Fruit fly (Drosophila melanogaster) whole organism, embryonic: ENCODE results near the gene Sgp.

ENCODE experiments used
- B-H1 ChIP-seq: fragments of 200-800 bp; sonication (Bioruptor generic); IDR thresholded peaks from 3 replicates; pipeline ENCODE4 v1.3.6; 2022; ENCODE audit warnings: missing biosample characterization, missing genetic modification characterization
- Bgb ChIP-seq: fragments of 200-800 bp; sonication (Bioruptor generic); IDR thresholded peaks from 2 replicates; pipeline ENCODE4 v1.3.6; 2022; ENCODE audit warnings: missing biosample characterization, missing genetic modification characterization; ENCODE audit not compliant: partially characterized antibody
- Blimp-1 ChIP-seq: fragments of 200-800 bp; sonication (Bioruptor generic); optimal IDR thresholded peaks from 3 replicates; lab custom pipeline; 2018; ENCODE audit warnings: missing biosample characterization, missing genetic modification characterization, mild to moderate bottlenecking, moderate library complexity, missing genetic modification reagents
- CG10654 ChIP-seq: fragments of 200-800 bp; sonication (Bioruptor generic); optimal IDR thresholded peaks from 2 replicates; lab custom pipeline; 2016; ENCODE audit warnings: missing biosample characterization, missing genetic modification characterization
- CG11695 ChIP-seq: fragments of 200-800 bp; sonication (Bioruptor generic); IDR thresholded peaks from 3 replicates; pipeline ENCODE4 v1.3.6; 2022; ENCODE audit warnings: missing biosample characterization, missing genetic modification characterization
- CG12155 ChIP-seq: fragments of 200-800 bp; sonication (Bioruptor generic); optimal IDR thresholded peaks from 3 replicates; lab custom pipeline; 2016; ENCODE audit warnings: missing biosample characterization, missing genetic modification characterization
- CG1233 ChIP-seq: fragments of 200-800 bp; sonication (Bioruptor generic); optimal IDR thresholded peaks from 4 replicates; lab custom pipeline; 2018; ENCODE audit warnings: missing biosample characterization, mild to moderate bottlenecking, missing genetic modification characterization
- CG12744 ChIP-seq: fragments of 200-800 bp; sonication (Bioruptor generic); optimal IDR thresholded peaks from 2 replicates; lab custom pipeline; 2016; ENCODE audit warnings: missing biosample characterization, missing genetic modification characterization
- CG13287 ChIP-seq: fragments of 200-800 bp; sonication (Bioruptor generic); IDR thresholded peaks from 2 replicates; pipeline ENCODE4 v1.3.6; 2022; ENCODE audit warnings: missing biosample characterization, missing genetic modification characterization; ENCODE audit not compliant: partially characterized antibody
- CG13894 ChIP-seq: fragments of 200-800 bp; sonication (Bioruptor generic); optimal IDR thresholded peaks from 3 replicates; lab custom pipeline; 2018; ENCODE audit warnings: missing biosample characterization, mild to moderate bottlenecking, missing genetic modification characterization, moderate library complexity
- CG15601 ChIP-seq: fragments of 200-800 bp; sonication (Bioruptor generic); optimal IDR thresholded peaks from 3 replicates; lab custom pipeline; 2019; ENCODE audit warnings: missing biosample characterization, mild to moderate bottlenecking, missing genetic modification characterization, moderate library complexity
- CG17568 ChIP-seq: fragments of 200-800 bp; sonication (Bioruptor generic); optimal IDR thresholded peaks from 2 replicates; lab custom pipeline; 2018; ENCODE audit warnings: missing biosample characterization, mild to moderate bottlenecking, missing genetic modification characterization, moderate library complexity
- CG3065 ChIP-seq: fragments of 200-800 bp; sonication (Bioruptor generic); optimal IDR thresholded peaks from 2 replicates; lab custom pipeline; 2016; ENCODE audit warnings: missing biosample characterization, missing genetic modification characterization
- CG31388 ChIP-seq: fragments of 200-800 bp; sonication (Bioruptor generic); optimal IDR thresholded peaks from 2 replicates; lab custom pipeline; 2016; ENCODE audit warnings: missing biosample characterization, missing genetic modification characterization
- CG32772 ChIP-seq: fragments of 200-800 bp; sonication (Bioruptor generic); IDR thresholded peaks from 2 replicates; pipeline ENCODE4 v1.3.6; 2022; ENCODE audit warnings: missing biosample characterization, missing genetic modification characterization
- CG3726 ChIP-seq: fragments of 200-800 bp; sonication (Bioruptor generic); IDR thresholded peaks from 3 replicates; pipeline ENCODE4, ENCODE4 v1.3.6; 2022; ENCODE audit warnings: missing biosample characterization, missing genetic modification characterization
- CG4707 ChIP-seq: fragments of 200-800 bp; sonication (Bioruptor generic); optimal IDR thresholded peaks from 2 replicates; lab custom pipeline; 2018; ENCODE audit warnings: missing biosample characterization, mild to moderate bottlenecking, missing genetic modification characterization, moderate library complexity
- CG4820 ChIP-seq: fragments of 200-800 bp; sonication (Bioruptor generic); optimal IDR thresholded peaks from 3 replicates; lab custom pipeline; 2016; ENCODE audit warnings: missing biosample characterization, missing genetic modification characterization
- CG6791 ChIP-seq: fragments of 200-800 bp; sonication (Bioruptor generic); IDR thresholded peaks from 3 replicates; pipeline ENCODE4 v1.3.6; 2022; ENCODE audit warnings: missing biosample characterization, missing genetic modification characterization; ENCODE audit not compliant: partially characterized antibody
- CG9215 ChIP-seq: fragments of 200-800 bp; sonication (Bioruptor generic); IDR thresholded peaks from 2 replicates; pipeline ENCODE4 v1.3.6; 2022; ENCODE audit warnings: missing biosample characterization, missing genetic modification characterization
- Dp ChIP-seq: fragments of 200-800 bp; sonication (Bioruptor generic); optimal IDR thresholded peaks from 2 replicates; lab custom pipeline; 2018; ENCODE audit warnings: missing biosample characterization, mild to moderate bottlenecking, missing genetic modification characterization, moderate library complexity
- Ets97D ChIP-seq: fragments of 200-800 bp; sonication (Bioruptor generic); optimal IDR thresholded peaks from 3 replicates; lab custom pipeline; 2016; ENCODE audit warnings: missing biosample characterization, missing genetic modification characterization
- Gsc ChIP-seq: fragments of 200-800 bp; sonication (Bioruptor generic); IDR thresholded peaks from 2 replicates; pipeline ENCODE4 v1.3.6; 2022; ENCODE audit warnings: missing biosample characterization, missing genetic modification characterization
- Hr78 ChIP-seq, 2 experiments: fragments of 200-800 bp in 1 of 2; fragments of >200 bp in 1 of 2; sonication (Bioruptor generic) in 1 of 2; optimal IDR thresholded peaks; 2 replicates each; lab custom pipeline; 2017 to 2019; ENCODE audit warnings: missing biosample characterization in 2 of 2, missing genetic modification characterization in 2 of 2, mild to moderate bottlenecking in 1 of 2, moderate library complexity in 1 of 2
- Lhr ChIP-seq: fragments of 200-800 bp; sonication (Bioruptor generic); optimal IDR thresholded peaks from 3 replicates; lab custom pipeline; 2017; ENCODE audit warnings: mild to moderate bottlenecking, missing biosample characterization, missing genetic modification reagents, missing genetic modification characterization
- Lim3 ChIP-seq: fragments of 200-800 bp; sonication (Bioruptor generic); IDR thresholded peaks from 2 replicates; pipeline ENCODE4 v1.3.6; 2022; ENCODE audit warnings: missing biosample characterization, missing genetic modification characterization
- MTF-1 ChIP-seq: fragments of 200-800 bp; sonication (Bioruptor generic); optimal IDR thresholded peaks from 2 replicates; lab custom pipeline; 2018; ENCODE audit warnings: missing biosample characterization, mild to moderate bottlenecking, missing genetic modification characterization, borderline replicate concordance
- Mrtf ChIP-seq: fragments of 200-800 bp; sonication (Bioruptor generic); IDR thresholded peaks from 3 replicates; pipeline ENCODE4 v1.3.6; 2022; ENCODE audit warnings: missing biosample characterization, missing genetic modification characterization
- Myb ChIP-seq: fragments of 200-800 bp; sonication (Bioruptor generic); optimal IDR thresholded peaks from 2 replicates; lab custom pipeline; 2016; ENCODE audit warnings: missing biosample characterization, missing genetic modification characterization
- Xrp1 ChIP-seq: fragments of 200-800 bp; sonication (Bioruptor generic); IDR thresholded peaks from 2 replicates; pipeline ENCODE4 v1.3.6; 2022; ENCODE audit warnings: missing biosample characterization, missing genetic modification characterization
- az2 ChIP-seq: fragments of 200-800 bp; sonication (Bioruptor generic); optimal IDR thresholded peaks from 3 replicates; lab custom pipeline; 2016; ENCODE audit warnings: missing biosample characterization, missing genetic modification characterization
- cg ChIP-seq: fragments of 200-800 bp; sonication (Bioruptor generic); optimal IDR thresholded peaks from 3 replicates; lab custom pipeline; 2019; ENCODE audit warnings: missing biosample characterization, mild to moderate bottlenecking, missing genetic modification characterization, moderate library complexity
- corto ChIP-seq: fragments of 200-800 bp; sonication (Bioruptor generic); optimal IDR thresholded peaks from 2 replicates; lab custom pipeline; 2016; ENCODE audit warnings: missing biosample characterization, mild to moderate bottlenecking, missing genetic modification characterization, moderate library complexity
- crc ChIP-seq: fragments of 200-800 bp; sonication (Bioruptor generic); optimal IDR thresholded peaks from 2 replicates; lab custom pipeline; 2016; ENCODE audit warnings: missing biosample characterization, missing genetic modification characterization
- crp ChIP-seq, 2 experiments: fragments of 200-800 bp; sonication (Bioruptor generic); optimal IDR thresholded peaks; 2 replicates in 1 of 2; 3 replicates in 1 of 2; lab custom pipeline; 2017; ENCODE audit warnings: missing biosample characterization in 2 of 2, missing genetic modification characterization in 2 of 2, mild to moderate bottlenecking in 1 of 2, moderate library complexity in 1 of 2
- danr ChIP-seq: fragments of 200-800 bp; sonication (Bioruptor generic); IDR thresholded peaks from 2 replicates; pipeline ENCODE4 v1.3.6; 2022; ENCODE audit warnings: missing biosample characterization, missing genetic modification characterization
- dmrt11E ChIP-seq: fragments of 200-800 bp; sonication (Bioruptor generic); optimal IDR thresholded peaks from 3 replicates; lab custom pipeline; 2018; ENCODE audit warnings: missing biosample characterization, mild to moderate bottlenecking, missing genetic modification characterization, moderate library complexity
- fru ChIP-seq: fragments of >200 bp; optimal IDR thresholded peaks from 2 replicates; lab custom pipeline; 2017
- gsb ChIP-seq: fragments of 200-800 bp; sonication (Bioruptor generic); IDR thresholded peaks from 2 replicates; pipeline ENCODE4 v1.3.6; 2022; ENCODE audit warnings: missing biosample characterization, missing genetic modification characterization
- gsb-n ChIP-seq: fragments of 200-800 bp; sonication (Bioruptor generic); optimal IDR thresholded peaks from 3 replicates; lab custom pipeline; 2018; ENCODE audit warnings: missing biosample characterization, mild to moderate bottlenecking, missing genetic modification characterization
- jumu ChIP-seq: fragments of 200-800 bp; sonication (Bioruptor generic); optimal IDR thresholded peaks from 3 replicates; lab custom pipeline; 2016; ENCODE audit warnings: missing biosample characterization, missing genetic modification characterization
- lab ChIP-seq: fragments of 200-800 bp; sonication (Bioruptor generic); optimal IDR thresholded peaks from 3 replicates; lab custom pipeline; 2017; ENCODE audit warnings: missing biosample characterization, missing genetic modification characterization, mild to moderate bottlenecking, moderate library complexity, missing genetic modification reagents
- oc ChIP-seq: fragments of 200-800 bp; sonication (Bioruptor generic); optimal IDR thresholded peaks from 2 replicates; lab custom pipeline; 2018; ENCODE audit warnings: missing biosample characterization, mild to moderate bottlenecking, missing genetic modification characterization, moderate library complexity
- phol ChIP-seq: fragments of 200-800 bp; sonication (Bioruptor generic); optimal IDR thresholded peaks from 3 replicates; lab custom pipeline; 2018; ENCODE audit warnings: missing biosample characterization, mild to moderate bottlenecking, missing genetic modification characterization, moderate library complexity
- ro ChIP-seq: fragments of 200-800 bp; sonication (Bioruptor generic); IDR thresholded peaks from 2 replicates; pipeline ENCODE4 v1.3.6; 2022; ENCODE audit warnings: missing biosample characterization, missing genetic modification characterization
- slou ChIP-seq: fragments of 200-800 bp; sonication (Bioruptor generic); optimal IDR thresholded peaks from 3 replicates; lab custom pipeline; 2016; ENCODE audit warnings: missing biosample characterization, missing genetic modification characterization
- twi ChIP-seq: fragments of 200-800 bp; optimal IDR thresholded peaks from 2 replicates; lab custom pipeline; 2019; ENCODE audit warnings: missing biosample characterization, mild to moderate bottlenecking, missing genetic modification characterization, moderate library complexity
- tx ChIP-seq: fragments of 200-800 bp; sonication (Bioruptor generic); optimal IDR thresholded peaks from 2 replicates; lab custom pipeline; 2016; ENCODE audit warnings: missing biosample characterization, missing genetic modification characterization
- wor ChIP-seq: fragments of 200-800 bp; sonication (Bioruptor generic); IDR thresholded peaks from 2 replicates; pipeline ENCODE4 v1.3.6; 2022; ENCODE audit warnings: missing biosample characterization, missing genetic modification characterization

Sgp gene

DNA sequence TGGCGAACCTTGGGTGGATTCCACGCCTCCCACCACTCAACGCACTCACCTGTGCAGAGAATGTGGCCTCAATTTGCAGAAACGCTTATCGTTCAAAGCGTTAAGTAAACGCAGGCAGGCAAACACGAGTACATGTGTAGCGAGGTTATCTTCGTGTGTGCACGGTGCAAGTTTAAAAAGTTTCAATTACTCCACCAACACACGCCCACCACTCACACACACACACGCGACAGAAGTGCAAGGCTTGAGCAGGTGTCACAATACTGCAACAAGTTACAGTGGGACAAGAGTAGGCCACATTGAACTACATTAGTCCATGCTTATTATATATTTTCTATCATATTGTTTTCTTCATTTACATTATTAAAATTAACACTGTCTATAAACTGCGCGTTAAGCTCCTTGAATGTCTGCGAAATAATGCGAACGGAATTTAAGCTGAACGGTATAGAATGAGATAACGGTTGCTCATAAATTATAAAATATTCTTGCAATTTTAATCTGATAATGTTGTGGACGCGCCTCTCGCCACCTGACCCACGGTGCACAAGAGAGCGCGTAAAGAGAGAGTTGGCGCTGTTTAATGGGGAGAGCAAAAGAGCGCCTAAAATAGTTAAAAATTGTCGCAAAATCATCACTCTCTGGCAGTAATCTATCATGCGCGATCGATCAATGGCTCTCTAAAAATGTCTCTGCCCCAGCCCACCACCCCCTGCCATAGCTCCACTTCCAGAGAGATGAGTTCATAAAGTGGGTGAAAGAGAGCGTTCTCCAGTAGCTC lies 15.2 kb downstream of the Sgp start (continued):
- TF ChIP-seq Gsc (GFP tag; lab: Robert Waterston, UW) (no peak), CG3065 (GFP tag; lab: Kevin White, UChicago) (peak; percentile 82), CG9215 (GFP tag; lab: Robert Waterston, UW) (no peak), CG4707 (GFP tag; lab: Kevin White, UChicago) (peak; percentile 97), CG17568 (peak; percentile 94), Myb (GFP tag; lab: Kevin White, UChicago) (peak; percentile 28), lab (GFP tag; lab: Kevin White, UChicago) (peak; percentile 90), CG10654 (peak; percentile 90), gsb-n (peak; percentile 96), MTF-1 (GFP tag; lab: Kevin White, UChicago) (peak; percentile 73), CG3726 (GFP tag; lab: Robert Waterston, UW) (peak; percentile 94), Ets97D (GFP tag; lab: Kevin White, UChicago) (peak; percentile 55), Lhr (GFP tag; lab: Kevin White, UChicago) (peak; percentile 87), fru (lab: Kevin White, UChicago) (no peak), ro (GFP tag; lab: Robert Waterston, UW) (peak; percentile 90), crc (GFP tag; lab: Kevin White, UChicago) (peak; percentile 57), danr (GFP tag; lab: Robert Waterston, UW) (peak; percentile 94), CG13894 (peak; percentile 37), tx (GFP tag; lab: Kevin White, UChicago) (peak; percentile 74), wor (GFP tag; lab: Robert Waterston, UW) (peak; percentile 96), Dp (GFP tag; lab: Kevin White, UChicago) (peak; percentile 5), B-H1 (GFP tag; lab: Robert Waterston, UW) (peak; percentile 92), Hr78 (GFP tag; optimal IDR thresholded peaks at IDR 0.05; lab: Kevin White, UChicago) (peak in 1 of 2 experiments; percentile 86), CG31388 (peak; percentile 90), slou (GFP tag; lab: Kevin White, UChicago) (peak; percentile 69), Bgb (peak; percentile 54), CG15601 (tag; lab: Kevin White, UChicago) (peak; percentile 96), CG13287 (GFP tag; lab: Robert Waterston, UW) (peak; percentile 69), oc (peak; percentile 98), az2 (GFP tag; lab: Kevin White, UChicago) (peak; percentile 95), dmrt11E (tag; lab: Kevin White, UChicago) (peak; percentile 91), jumu (GFP tag; lab: Kevin White, UChicago) (peak; percentile 79), Xrp1 (peak; percentile 96), gsb (GFP tag; lab: Robert Waterston, UW) (peak; percentile 85), CG6791 (GFP tag; lab: Robert Waterston, UW) (no peak; the same call in 2 of the 3 replicates), crp (GFP tag; optimal IDR thresholded peaks at IDR 0.05; lab: Kevin White, UChicago) (peak; percentile 15 to 68), phol (tag; lab: Kevin White, UChicago) (peak; percentile 97), corto (GFP tag; lab: Kevin White, UChicago) (peak; percentile 98), cg (GFP tag; lab: Kevin White, UChicago) (peak; percentile 85), Blimp-1 (peak; percentile 96), Mrtf (GFP tag; lab: Robert Waterston, UW) (peak; percentile 92), CG32772 (GFP tag; lab: Robert Waterston, UW) (peak; percentile 94), CG11695 (GFP tag; lab: Robert Waterston, UW) (peak; percentile 97), CG1233 (peak; percentile 93), Lim3 (GFP tag; lab: Robert Waterston, UW) (peak; percentile 87; the same call in 1 of the 2 replicates), CG12155 (peak; percentile 82), CG4820 (GFP tag; lab: Kevin White, UChicago) (peak; percentile 91), twi (tag; lab: Kevin White, UChicago) (peak; percentile 91), CG12744 (GFP tag; lab: Kevin White, UChicago) (peak; percentile 83)
